Fruit fly (Drosophila melanogaster) whole organism, embryonic: ENCODE results near the gene Lmpt.
"Not testable (repeated sequence)": the region's sequence is repeated elsewhere in the genome, so short reads cannot be mapped to it uniquely, and the experiment has no call there.

Experiments
- Antp ChIP-seq: fragments of 200-800 bp; sonication (Bioruptor generic); optimal IDR thresholded peaks from 3 replicates; lab custom pipeline; 2016; ENCODE audit warnings: missing biosample characterization, missing genetic modification characterization
- CG10462 ChIP-seq: fragments of 200-800 bp; sonication (Bioruptor generic); optimal IDR thresholded peaks from 2 replicates; lab custom pipeline; 2016; ENCODE audit warnings: missing biosample characterization, missing genetic modification characterization
- CG11504 ChIP-seq: fragments of 200-800 bp; sonication (Bioruptor generic); optimal IDR thresholded peaks from 3 replicates; lab custom pipeline; 2019; ENCODE audit warnings: missing biosample characterization, mild to moderate bottlenecking, missing genetic modification characterization, moderate library complexity
- CG12659 ChIP-seq: fragments of 200-800 bp; sonication (Bioruptor generic); optimal IDR thresholded peaks from 3 replicates; lab custom pipeline; 2017; ENCODE audit warnings: mild to moderate bottlenecking, missing biosample characterization, missing genetic modification reagents, missing genetic modification characterization
- CG12769 ChIP-seq: fragments of 200-800 bp; sonication (Bioruptor generic); optimal IDR thresholded peaks from 2 replicates; lab custom pipeline; 2019; ENCODE audit warnings: missing biosample characterization, mild to moderate bottlenecking, missing genetic modification characterization, moderate library complexity
- CG14014 ChIP-seq: fragments of 200-800 bp; sonication (Bioruptor generic); IDR thresholded peaks from 2 replicates; pipeline ENCODE4 v1.3.6; 2022; ENCODE audit warnings: missing biosample characterization, missing genetic modification characterization
- CG15514 ChIP-seq: fragments of 200-800 bp; sonication (Bioruptor generic); optimal IDR thresholded peaks from 3 replicates; lab custom pipeline; 2017; ENCODE audit warnings: missing biosample characterization, missing genetic modification characterization, mild to moderate bottlenecking, moderate library complexity, missing genetic modification reagents
- CG1603 ChIP-seq: fragments of 200-800 bp; sonication (Bioruptor generic); optimal IDR thresholded peaks from 2 replicates; lab custom pipeline; 2019; ENCODE audit warnings: missing biosample characterization, mild to moderate bottlenecking, missing genetic modification characterization, moderate library complexity
- CG17359 ChIP-seq: fragments of 200-800 bp; sonication (Bioruptor generic); optimal IDR thresholded peaks from 3 replicates; lab custom pipeline; 2018; ENCODE audit warnings: missing biosample characterization, mild to moderate bottlenecking, missing genetic modification characterization, moderate library complexity
- CG18764 ChIP-seq: fragments of 200-800 bp; sonication (Bioruptor generic); optimal IDR thresholded peaks from 3 replicates; lab custom pipeline; 2016; ENCODE audit warnings: missing biosample characterization, missing genetic modification characterization
- CG33213 ChIP-seq: fragments of 200-800 bp; sonication (Bioruptor generic); optimal IDR thresholded peaks from 3 replicates; lab custom pipeline; 2016; ENCODE audit warnings: missing biosample characterization, missing genetic modification characterization
- CG3847 ChIP-seq: fragments of 200-800 bp; sonication (Bioruptor generic); IDR thresholded peaks from 2 replicates; pipeline ENCODE4 v1.3.6; 2022; ENCODE audit warnings: missing biosample characterization, missing genetic modification characterization
- CG9876 ChIP-seq: fragments of 200-800 bp; sonication (Bioruptor generic); optimal IDR thresholded peaks from 2 replicates; lab custom pipeline; 2016; ENCODE audit warnings: missing biosample characterization, missing genetic modification characterization
- CoRest ChIP-seq: fragments of 200-800 bp; sonication (Bioruptor generic); optimal IDR thresholded peaks from 3 replicates; lab custom pipeline; 2018; ENCODE audit warnings: missing biosample characterization, mild to moderate bottlenecking, missing genetic modification characterization, moderate library complexity
- Dll ChIP-seq: fragments of 200-800 bp; sonication (Bioruptor generic); IDR thresholded peaks from 4 replicates; pipeline ENCODE4 v1.3.6; 2022; ENCODE audit warnings: missing biosample characterization, missing genetic modification characterization; ENCODE audit not compliant: partially characterized antibody
- E2f2 ChIP-seq: fragments of 200-800 bp; sonication (Bioruptor generic); IDR thresholded peaks from 2 replicates; pipeline ENCODE4 v1.3.6; 2022; ENCODE audit warnings: missing biosample characterization, missing genetic modification characterization
- ERR ChIP-seq: fragments of 200-800 bp; sonication (Bioruptor generic); optimal IDR thresholded peaks from 2 replicates; lab custom pipeline; 2016; ENCODE audit warnings: missing biosample characterization, missing genetic modification characterization
- Gug ChIP-seq: fragments of 200-800 bp; sonication (Bioruptor generic); IDR thresholded peaks from 4 replicates; pipeline ENCODE4 v1.3.6; 2022; ENCODE audit warnings: missing biosample characterization, missing genetic modification characterization
- HLH4C ChIP-seq: fragments of 200-800 bp; sonication (Bioruptor generic); IDR thresholded peaks from 3 replicates; pipeline ENCODE4 v1.3.6; 2022; ENCODE audit warnings: missing biosample characterization, missing genetic modification characterization; ENCODE audit not compliant: partially characterized antibody
- Hmx ChIP-seq: fragments of 200-800 bp; sonication (Bioruptor generic); optimal IDR thresholded peaks from 2 replicates; lab custom pipeline; 2016; ENCODE audit warnings: missing biosample characterization, missing genetic modification characterization
- MESR4 ChIP-seq: fragments of 200-800 bp; sonication (Bioruptor generic); optimal IDR thresholded peaks from 2 replicates; lab custom pipeline; 2018; ENCODE audit warnings: missing biosample characterization, mild to moderate bottlenecking, missing genetic modification characterization, moderate library complexity
- Mad ChIP-seq: fragments of 200-800 bp; sonication (Bioruptor generic); optimal IDR thresholded peaks from 2 replicates; lab custom pipeline; 2016; ENCODE audit warnings: missing biosample characterization, missing genetic modification characterization
- Opbp ChIP-seq: fragments of 200-800 bp; sonication (Bioruptor generic); IDR thresholded peaks from 3 replicates; pipeline ENCODE4 v1.3.6; 2022; ENCODE audit warnings: missing biosample characterization, missing genetic modification characterization; ENCODE audit not compliant: partially characterized antibody
- Ravus ChIP-seq: fragments of 200-800 bp; sonication (Bioruptor generic); IDR thresholded peaks from 2 replicates; pipeline ENCODE4 v1.3.6; 2022; ENCODE audit warnings: missing biosample characterization, missing genetic modification characterization
- Sin3A ChIP-seq: fragments of >200 bp; optimal IDR thresholded peaks from 2 replicates; lab custom pipeline; 2018
- Stat92E ChIP-seq, 3 experiments: fragments of >200 bp in 2 of 3; fragments of 200-800 bp in 1 of 3; sonication (Bioruptor generic) in 1 of 3; optimal IDR thresholded peaks; 2 replicates each; lab custom pipeline; 2017 to 2019; ENCODE audit warnings: missing biosample characterization in 3 of 3, missing genetic modification characterization in 3 of 3, mild to moderate bottlenecking in 1 of 3, moderate library complexity in 1 of 3
- TFAM ChIP-seq: fragments of 200-800 bp; sonication (Bioruptor generic); optimal IDR thresholded peaks from 2 replicates; lab custom pipeline; 2017; ENCODE audit warnings: missing biosample characterization, missing genetic modification characterization, inconsistent platforms
- Xbp1 ChIP-seq: fragments of 200-800 bp; sonication (Bioruptor generic); optimal IDR thresholded peaks from 3 replicates; lab custom pipeline; 2016; ENCODE audit warnings: missing biosample characterization, mild to moderate bottlenecking, missing genetic modification characterization
- amos ChIP-seq: fragments of 200-800 bp; sonication (Bioruptor generic); IDR thresholded peaks from 2 replicates; pipeline ENCODE4 v1.3.6; 2022; ENCODE audit warnings: missing biosample characterization, missing genetic modification characterization; ENCODE audit not compliant: partially characterized antibody
- ash1 ChIP-seq: fragments of 200-800 bp; sonication (Bioruptor generic); optimal IDR thresholded peaks from 2 replicates; lab custom pipeline; 2018; ENCODE audit warnings: missing biosample characterization, mild to moderate bottlenecking, missing genetic modification characterization
- cad ChIP-seq: fragments of >200 bp; optimal IDR thresholded peaks from 2 replicates; lab custom pipeline; 2017; ENCODE audit warnings: missing biosample characterization, missing genetic modification characterization
- caup ChIP-seq: fragments of 200-800 bp; sonication (Bioruptor generic); optimal IDR thresholded peaks from 3 replicates; lab custom pipeline; 2017; ENCODE audit warnings: missing biosample characterization, mild to moderate bottlenecking, missing genetic modification characterization, moderate library complexity; ENCODE audit not compliant: severe bottlenecking
- chn ChIP-seq: fragments of 200-800 bp; sonication (Bioruptor generic); optimal IDR thresholded peaks from 2 replicates; lab custom pipeline; 2016; ENCODE audit warnings: missing biosample characterization, missing genetic modification characterization
- fu2 ChIP-seq: fragments of 200-800 bp; sonication (Bioruptor generic); optimal IDR thresholded peaks from 2 replicates; lab custom pipeline; 2016; ENCODE audit warnings: missing biosample characterization, missing genetic modification characterization
- grau ChIP-seq: fragments of 200-800 bp; optimal IDR thresholded peaks from 3 replicates; lab custom pipeline; 2019; ENCODE audit warnings: missing biosample characterization, mild to moderate bottlenecking, missing genetic modification characterization, moderate library complexity
- hbn ChIP-seq: fragments of 200-800 bp; sonication (Bioruptor generic); IDR thresholded peaks from 2 replicates; pipeline ENCODE4 v1.3.6; 2022; ENCODE audit warnings: missing biosample characterization, missing genetic modification characterization; ENCODE audit not compliant: partially characterized antibody
- her ChIP-seq: fragments of 200-800 bp; sonication (Bioruptor generic); optimal IDR thresholded peaks from 2 replicates; lab custom pipeline; 2016; ENCODE audit warnings: missing biosample characterization, missing genetic modification characterization
- inv ChIP-seq: fragments of 200-800 bp; sonication (Bioruptor generic); IDR thresholded peaks from 2 replicates; pipeline ENCODE4 v1.3.6; 2022; ENCODE audit warnings: missing biosample characterization, missing genetic modification characterization; ENCODE audit not compliant: partially characterized antibody
- knrl ChIP-seq: fragments of 200-800 bp; sonication (Bioruptor generic); IDR thresholded peaks from 3 replicates; pipeline ENCODE4 v1.3.6; 2022; ENCODE audit warnings: missing biosample characterization, missing genetic modification characterization; ENCODE audit not compliant: partially characterized antibody
- ranshi ChIP-seq: fragments of 200-800 bp; sonication (Bioruptor generic); IDR thresholded peaks from 2 replicates; pipeline ENCODE4 v1.3.6; 2022; ENCODE audit warnings: missing biosample characterization, missing genetic modification characterization
- salm ChIP-seq: fragments of 200-800 bp; sonication (Bioruptor generic); optimal IDR thresholded peaks from 2 replicates; lab custom pipeline; 2018; ENCODE audit warnings: missing biosample characterization, mild to moderate bottlenecking, missing genetic modification characterization
- sd ChIP-seq: fragments of 200-800 bp; sonication (Bioruptor generic); optimal IDR thresholded peaks from 3 replicates; lab custom pipeline; 2018; ENCODE audit warnings: missing biosample characterization, mild to moderate bottlenecking, missing genetic modification characterization, moderate library complexity
- slbo ChIP-seq: fragments of 200-800 bp; sonication (Bioruptor generic); IDR thresholded peaks from 2 replicates; pipeline ENCODE4 v1.3.6; 2022; ENCODE audit warnings: missing biosample characterization, missing genetic modification characterization
- tgo ChIP-seq: fragments of 200-800 bp; sonication (Bioruptor generic); IDR thresholded peaks from 3 replicates; pipeline ENCODE4 v1.3.6; 2022; ENCODE audit warnings: missing biosample characterization, missing genetic modification characterization

Lmpt gene

DNA sequence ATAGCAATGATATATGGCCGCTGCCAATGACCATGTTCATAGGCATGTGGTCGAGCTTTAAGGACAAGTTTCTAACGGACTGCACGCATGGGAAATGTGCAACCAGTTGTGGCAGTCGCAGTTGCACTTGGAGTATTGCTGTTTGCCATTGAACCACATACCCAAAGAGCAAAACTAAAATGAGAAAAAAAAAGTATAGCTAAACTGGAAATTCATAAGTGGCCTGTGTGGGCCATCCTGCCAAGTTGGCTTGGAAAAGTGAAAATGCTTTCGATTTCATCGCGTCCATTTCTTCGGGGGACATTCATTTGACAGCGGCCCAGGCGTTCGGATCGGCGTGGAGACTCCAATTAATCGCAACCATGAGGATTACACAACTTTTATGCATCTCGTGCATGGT lies 79.0 kb downstream of the Lmpt start, which contains the start of gene Obp73a:
Obp73a (plus strand) TSS at position 301 of the 400 bp plus-strand sequence.
- TF ChIP-seq CG11504 (tag; lab: Kevin White, UChicago) (no peak), tgo (no peak), ash1 (GFP tag; lab: Kevin White, UChicago) (no peak)

DNA sequence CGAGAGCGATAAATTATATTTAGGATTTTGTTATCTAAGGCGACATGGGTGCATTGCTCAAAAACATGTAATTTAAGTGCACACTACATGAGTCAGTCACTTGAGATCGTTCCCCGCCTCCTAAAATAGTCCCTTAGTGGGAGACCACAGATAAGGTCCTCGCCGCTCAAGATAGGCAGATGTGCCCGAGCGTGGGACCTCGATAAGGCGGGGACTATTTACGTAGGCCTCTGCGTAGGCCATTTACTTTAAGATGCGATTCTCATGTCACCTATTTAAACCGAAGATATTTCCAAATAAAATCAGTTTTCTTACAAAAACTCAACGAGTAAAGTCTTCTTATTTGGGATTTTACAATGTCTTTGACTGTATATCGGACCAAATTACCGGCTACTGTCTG lies 89.4 kb downstream of the Lmpt start, which contains the start of gene Ogdh:
Ogdh (plus strand) TSS at position 301 of the 400 bp plus-strand sequence.
- not testable (repeated sequence) for TF ChIP-seq Gug; inv; Hmx (GFP tag; lab: Kevin White, UChicago)

DNA sequence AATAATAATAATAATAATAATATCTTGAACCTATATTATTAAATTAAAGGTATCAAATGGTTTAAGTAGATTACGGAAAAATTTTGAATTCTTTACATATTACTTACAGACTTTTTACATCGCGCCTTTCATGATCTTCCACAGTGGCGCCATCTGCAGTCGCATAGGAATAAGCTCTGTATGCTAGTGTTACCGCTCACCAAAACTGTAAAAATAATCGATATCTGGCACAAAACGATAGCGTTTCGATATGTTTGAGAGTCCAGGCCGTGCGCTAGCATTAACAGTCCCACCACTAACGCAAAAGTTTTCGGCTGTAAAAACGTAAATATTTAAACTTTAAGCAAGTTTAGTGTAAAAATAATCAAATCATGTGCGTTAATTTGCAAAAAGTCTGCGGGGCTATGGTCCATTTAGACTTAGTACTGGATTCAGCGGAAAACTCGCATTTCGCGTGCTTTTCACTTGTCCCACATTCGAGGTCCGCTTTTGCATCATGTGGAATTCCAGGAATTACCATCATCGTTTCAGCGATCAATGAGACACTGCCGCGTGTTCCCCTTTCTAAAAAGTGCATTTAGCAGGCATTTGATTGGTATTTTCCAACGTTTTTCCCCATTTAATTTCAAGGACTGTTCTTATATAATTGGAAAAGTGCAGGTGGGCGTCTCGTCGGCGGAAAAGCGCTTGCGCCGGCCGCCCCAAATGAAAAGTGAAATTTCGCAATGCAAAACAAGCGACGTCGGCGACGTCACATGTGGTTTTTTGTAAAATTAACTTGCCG lies 90.3 kb downstream of the Lmpt start:
- TF ChIP-seq CG18764 (peak; percentile 9), Antp (GFP tag; lab: Kevin White, UChicago) (no peak), ranshi (GFP tag; lab: Robert Waterston, UW) (no peak), TFAM (GFP tag; lab: Kevin White, UChicago) (no peak), CG12769 (tag; lab: Kevin White, UChicago) (peak; percentile 45), sd (tag; lab: Kevin White, UChicago) (peak; percentile 93), hbn (GFP tag; lab: Robert Waterston, UW) (peak; percentile 93), MESR4 (GFP tag; lab: Kevin White, UChicago) (peak; percentile 15), CG33213 (GFP tag; lab: Kevin White, UChicago) (peak; percentile 86), knrl (GFP tag; lab: Robert Waterston, UW) (peak; percentile 88), CG1603 (tag; lab: Kevin White, UChicago) (peak; percentile 74), fu2 (GFP tag; lab: Kevin White, UChicago) (no peak), grau (tag; lab: Kevin White, UChicago) (peak; percentile 43), HLH4C (peak; percentile 79), Xbp1 (GFP tag; lab: Kevin White, UChicago) (peak; percentile 60), slbo (GFP tag; lab: Robert Waterston, UW) (peak; percentile 45; the same call in 1 of the 2 replicates), Dll (GFP tag; lab: Robert Waterston, UW) (peak; percentile 88), amos (peak; percentile 95; the same call in 1 of the 2 replicates), salm (tag; lab: Kevin White, UChicago) (peak; percentile 19), CG12659 (peak; percentile 81), ERR (GFP tag; lab: Kevin White, UChicago) (peak; percentile 48), CG11504 (tag; lab: Kevin White, UChicago) (peak; percentile 41), Stat92E (GFP tag; optimal IDR thresholded peaks at IDR 0.05; lab: Kevin White, UChicago) (peak in 2 of 3 experiments; percentile 85 to 92), CG15514 (GFP tag; lab: Kevin White, UChicago) (peak; percentile 69), caup (peak; percentile 11), E2f2 (GFP tag; lab: Robert Waterston, UW) (peak; percentile 98), Mad (GFP tag; lab: Kevin White, UChicago) (peak; percentile 35), CG10462 (GFP tag; lab: Kevin White, UChicago) (no peak), CoRest (tag; lab: Kevin White, UChicago) (peak; percentile 36), chn (GFP tag; lab: Kevin White, UChicago) (peak; percentile 25), CG17359 (tag; lab: Kevin White, UChicago) (peak; percentile 10), CG14014 (no peak; the same call in 1 of the 2 replicates), CG3847 (0 out of 2 replicates have a peak, but pooled peaks have one; percentile 26), CG9876 (GFP tag; lab: Kevin White, UChicago) (peak; percentile 17), cad (no peak), her (GFP tag; lab: Kevin White, UChicago) (peak; percentile 32), Sin3A (peak; percentile 23), Opbp (GFP tag; lab: Robert Waterston, UW) (peak; percentile 94), Ravus (GFP tag; lab: Robert Waterston, UW) (no peak)
